Worm (Caenorhabditis elegans) whole organism, mixed stage, embryonic: ENCODE measurements around the gene pot-2.
A peak's percentile ranks its signal among the peaks of the same experiment; 100 is the strongest.

Source experiments
- M03D4.4 ChIP-seq: sonication (generic microtip); optimal IDR thresholded peaks from 2 replicates; lab custom pipeline; 2017; ENCODE audit warnings: mild to moderate bottlenecking, missing genetic modification characterization, missing compliant biosample characterization
- bed-3 ChIP-seq: fragments of 200-800 bp; sonication (Bioruptor generic); optimal IDR thresholded peaks from 3 replicates; lab custom pipeline; 2018; ENCODE audit warnings: mild to moderate bottlenecking, missing genetic modification characterization, moderate library complexity, missing compliant biosample characterization
- blmp-1 ChIP-seq: fragments of 150-350 bp; optimal IDR thresholded peaks from 2 replicates; lab custom pipeline; 2014; ENCODE audit warnings: missing biosample characterization, missing genetic modification characterization
- ceh-39 ChIP-seq: fragments of 150-350 bp; optimal IDR thresholded peaks from 2 replicates; lab custom pipeline; 2014; ENCODE audit warnings: missing biosample characterization, missing genetic modification characterization
- ceh-43 ChIP-seq: fragments of 200-800 bp; sonication (Bioruptor generic); optimal IDR thresholded peaks from 2 replicates; lab custom pipeline; 2018; ENCODE audit warnings: mild to moderate bottlenecking, missing genetic modification characterization, moderate library complexity, missing compliant biosample characterization
- ces-1 ChIP-seq: fragments of 150-350 bp; optimal IDR thresholded peaks from 2 replicates; lab custom pipeline; 2014; ENCODE audit warnings: missing biosample characterization, missing genetic modification reagents, missing genetic modification characterization
- cnd-1 ChIP-seq: fragments of 200-800 bp; sonication (Bioruptor generic); optimal IDR thresholded peaks from 2 replicates; lab custom pipeline; 2018; ENCODE audit warnings: mild to moderate bottlenecking, missing genetic modification characterization, missing compliant biosample characterization
- drap-1 ChIP-seq: fragments of 200-800 bp; sonication (Bioruptor generic); optimal IDR thresholded peaks from 3 replicates; lab custom pipeline; 2018; ENCODE audit warnings: mild to moderate bottlenecking, missing genetic modification characterization, missing compliant biosample characterization
- elt-1 ChIP-seq: sonication (generic microtip); optimal IDR thresholded peaks from 2 replicates; lab custom pipeline; 2017; ENCODE audit warnings: missing genetic modification characterization, mild to moderate bottlenecking, missing compliant biosample characterization, antibody characterized with exemption, moderate library complexity, borderline replicate concordance; ENCODE audit not compliant: insufficient read depth
- elt-3 ChIP-seq: fragments of 150-350 bp; optimal IDR thresholded peaks from 2 replicates; lab custom pipeline; 2014; ENCODE audit warnings: missing biosample characterization, missing genetic modification characterization
- ham-2 ChIP-seq: fragments of 200-800 bp; sonication (Bioruptor generic); optimal IDR thresholded peaks from 2 replicates; lab custom pipeline; 2018; ENCODE audit warnings: mild to moderate bottlenecking, missing genetic modification characterization, missing compliant biosample characterization
- hlh-1 ChIP-seq: fragments of 150-350 bp; optimal IDR thresholded peaks from 2 replicates; lab custom pipeline; 2014; ENCODE audit warnings: missing biosample characterization, missing genetic modification reagents, missing genetic modification characterization
- lin-13 ChIP-seq: fragments of 150-350 bp; optimal IDR thresholded peaks from 2 replicates; lab custom pipeline; 2014; ENCODE audit warnings: missing biosample characterization, missing genetic modification characterization
- lin-32 ChIP-seq: fragments of 200-800 bp; sonication (Bioruptor generic); optimal IDR thresholded peaks from 2 replicates; lab custom pipeline; 2018; ENCODE audit warnings: mild to moderate bottlenecking, missing genetic modification characterization, missing compliant biosample characterization
- lsy-2 ChIP-seq: fragments of 150-350 bp; optimal IDR thresholded peaks from 2 replicates; lab custom pipeline; 2014; ENCODE audit warnings: missing biosample characterization, missing genetic modification characterization
- mab-5 ChIP-seq: fragments of 150-350 bp; optimal IDR thresholded peaks from 2 replicates; lab custom pipeline; 2014; ENCODE audit warnings: missing biosample characterization, missing genetic modification characterization
- mep-1 ChIP-seq: fragments of 150-350 bp; optimal IDR thresholded peaks from 2 replicates; lab custom pipeline; 2017; ENCODE audit warnings: missing biosample characterization, missing genetic modification reagents, missing genetic modification characterization, inconsistent platforms
- mls-2 ChIP-seq: sonication (generic microtip); optimal IDR thresholded peaks from 2 replicates; lab custom pipeline; 2016; ENCODE audit warnings: mild to moderate bottlenecking, missing genetic modification characterization, moderate library complexity, missing compliant biosample characterization
- nhr-12 ChIP-seq: fragments of 150-350 bp; optimal IDR thresholded peaks from 2 replicates; lab custom pipeline; 2014; ENCODE audit warnings: missing biosample characterization, missing genetic modification characterization
- nhr-2 ChIP-seq: fragments of 150-350 bp; optimal IDR thresholded peaks from 2 replicates; lab custom pipeline; 2014; ENCODE audit warnings: missing biosample characterization, missing genetic modification characterization
- nhr-237 ChIP-seq: fragments of 150-350 bp; optimal IDR thresholded peaks from 2 replicates; lab custom pipeline; 2014; ENCODE audit warnings: missing biosample characterization, missing genetic modification characterization
- sem-2 ChIP-seq: fragments of 200-800 bp; sonication (Bioruptor generic); optimal IDR thresholded peaks from 2 replicates; lab custom pipeline; 2018; ENCODE audit warnings: mild to moderate bottlenecking, missing genetic modification characterization, missing compliant biosample characterization
- snpc-4 ChIP-seq: fragments of 150-350 bp; optimal IDR thresholded peaks from 2 replicates; lab custom pipeline; 2014; ENCODE audit warnings: missing biosample characterization, missing genetic modification characterization
- sptf-1 ChIP-seq: sonication (generic microtip); optimal IDR thresholded peaks from 2 replicates; lab custom pipeline; 2017; ENCODE audit warnings: mild to moderate bottlenecking, missing genetic modification characterization, moderate library complexity, missing compliant biosample characterization
- tbx-8 ChIP-seq: fragments of 200-800 bp; sonication (Bioruptor generic); optimal IDR thresholded peaks from 2 replicates; lab custom pipeline; 2018; ENCODE audit warnings: mild to moderate bottlenecking, missing genetic modification characterization, moderate library complexity, missing compliant biosample characterization
- unc-120 ChIP-seq: sonication (generic microtip); optimal IDR thresholded peaks from 2 replicates; lab custom pipeline; 2017; ENCODE audit warnings: missing genetic modification characterization, missing compliant biosample characterization; ENCODE audit not compliant: poor library complexity, severe bottlenecking
- unc-39 ChIP-seq: fragments of 150-350 bp; optimal IDR thresholded peaks from 2 replicates; lab custom pipeline; 2014; ENCODE audit warnings: missing biosample characterization, missing genetic modification characterization
- unc-62 ChIP-seq: fragments of 150-350 bp; optimal IDR thresholded peaks from 2 replicates; lab custom pipeline; 2014; ENCODE audit warnings: missing biosample characterization, missing genetic modification reagents, missing genetic modification characterization
- zip-8 ChIP-seq: fragments of 150-350 bp; optimal IDR thresholded peaks from 2 replicates; lab custom pipeline; 2014; ENCODE audit warnings: missing biosample characterization, missing genetic modification characterization
- ztf-11 ChIP-seq: fragments of 150-350 bp; optimal IDR thresholded peaks from 2 replicates; lab custom pipeline; 2014; ENCODE audit warnings: missing biosample characterization, missing genetic modification characterization

Gene pot-2

DNA sequence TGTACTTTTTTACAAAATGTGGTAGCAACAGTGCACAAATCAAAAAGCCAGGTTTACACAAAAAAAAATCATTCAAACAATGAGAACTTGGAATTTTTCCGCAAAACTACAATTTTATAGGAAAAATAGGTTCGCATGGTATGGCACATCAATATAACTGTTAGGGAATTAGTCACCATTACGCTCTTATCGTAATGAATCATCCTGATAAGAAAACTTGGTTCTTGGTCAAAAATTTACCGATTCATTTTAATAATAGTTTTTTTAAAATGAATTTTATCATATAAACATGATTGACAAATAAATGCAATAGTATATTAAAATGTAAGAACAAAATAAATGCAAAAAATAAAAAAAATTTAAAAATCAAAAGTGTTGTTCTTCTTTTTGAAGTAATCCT lies 16.6 kb downstream of the pot-2 start:
- TF ChIP-seq mls-2 (tag; lab: Kevin White, UChicago) (no peak), ham-2 (no peak), lin-13 (tag; lab: Kevin White, UChicago) (no peak), mab-5 (tag; lab: Kevin White, UChicago) (no peak), nhr-2 (no peak), nhr-237 (tag; lab: Kevin White, UChicago) (no peak), lin-32 (GFP tag; lab: Kevin White, UChicago) (no peak), snpc-4 (tag; lab: Kevin White, UChicago) (no peak), unc-62 (GFP tag; lab: Kevin White, UChicago) (no peak), elt-3 (tag; lab: Kevin White, UChicago) (no peak), ces-1 (GFP tag; lab: Kevin White, UChicago) (no peak), ztf-11 (tag; lab: Kevin White, UChicago) (no peak), drap-1 (GFP tag; lab: Kevin White, UChicago) (no peak), ceh-39 (tag; lab: Kevin White, UChicago) (no peak), sem-2 (no peak), ceh-43 (GFP tag; lab: Kevin White, UChicago) (no peak), tbx-8 (GFP tag; lab: Kevin White, UChicago) (no peak), hlh-1 (tag; lab: Kevin White, UChicago) (no peak)

DNA sequence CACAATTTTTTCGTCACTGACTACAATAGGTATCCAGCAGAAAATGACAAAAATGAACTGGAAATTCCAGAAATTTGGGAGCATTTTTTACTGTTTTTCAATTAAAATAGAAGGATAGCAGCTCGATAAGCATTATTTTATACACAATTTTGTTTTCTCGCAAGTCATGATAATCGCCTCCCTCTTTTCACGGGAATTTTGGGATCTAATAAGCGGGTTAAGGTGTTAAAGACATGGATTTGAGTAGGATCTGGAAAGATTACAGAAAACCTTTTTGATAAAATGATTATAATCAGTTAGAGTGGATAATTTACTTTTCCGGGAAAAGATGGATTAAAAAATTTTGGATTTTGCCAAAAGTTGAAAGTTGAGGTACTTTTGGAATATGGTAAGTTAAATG lies 24.7 kb downstream of the pot-2 start, which contains the start of gene gcy-29:
Gene gcy-29 (minus strand): TSS at position 101 of the 400 bp plus-strand sequence.
- TF ChIP-seq zip-8 (tag; lab: Kevin White, UChicago) (no peak), blmp-1 (tag; lab: Kevin White, UChicago) (no peak), nhr-12 (tag; lab: Kevin White, UChicago) (no peak), M03D4.4 (tag; lab: Kevin White, UChicago) (no peak), lin-13 (tag; lab: Kevin White, UChicago) (no peak), elt-3 (tag; lab: Kevin White, UChicago) (no peak), snpc-4 (tag; lab: Kevin White, UChicago) (no peak), ces-1 (GFP tag; lab: Kevin White, UChicago) (no peak), lsy-2 (tag; lab: Kevin White, UChicago) (no peak), cnd-1 (tag; lab: Kevin White, UChicago) (no peak), sem-2 (no peak), elt-1 (no peak), ham-2 (no peak), unc-120 (tag; lab: Kevin White, UChicago) (no peak), mls-2 (tag; lab: Kevin White, UChicago) (no peak)

DNA sequence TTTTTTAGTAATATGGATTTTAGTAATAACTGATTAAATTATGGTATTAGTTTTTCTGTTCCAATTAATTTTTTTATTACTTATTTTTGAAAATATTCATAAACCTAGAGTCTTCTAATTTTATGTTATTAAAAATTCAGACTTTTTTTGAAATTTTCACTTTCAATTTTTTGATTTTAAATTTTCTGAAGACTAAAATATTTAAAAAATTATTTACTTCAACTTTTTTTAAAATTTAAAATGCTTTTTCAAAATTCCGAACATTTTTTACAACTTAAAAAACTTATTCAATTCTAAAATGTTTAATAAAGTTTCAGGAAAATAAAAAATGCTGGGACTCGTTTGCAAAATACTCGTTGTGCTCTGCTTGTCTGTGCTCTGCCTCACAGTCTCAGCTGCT lies 26.6 kb downstream of the pot-2 start, which contains the start of gene nlp-41:
Gene nlp-41 (plus strand): TSS at position 301 of the 400 bp plus-strand sequence.
- TF ChIP-seq elt-3 (tag; lab: Kevin White, UChicago), result no peak
- no peak for TF ChIP-seq M03D4.4 (tag; lab: Kevin White, UChicago)
- TF ChIP-seq cnd-1 (tag; lab: Kevin White, UChicago), result no peak
- TF ChIP-seq sptf-1 (tag; lab: Kevin White, UChicago), result no peak
- TF ChIP-seq mep-1 (tag; lab: Kevin White, UChicago), result no peak
- TF ChIP-seq unc-62 (GFP tag; lab: Kevin White, UChicago), result no peak
- no peak for TF ChIP-seq sem-2
- TF ChIP-seq unc-39, result no peak
- no peak for TF ChIP-seq elt-1
- TF ChIP-seq bed-3 (GFP tag; lab: Kevin White, UChicago), result no peak
- TF ChIP-seq unc-120 (tag; lab: Kevin White, UChicago), result no peak

DNA sequence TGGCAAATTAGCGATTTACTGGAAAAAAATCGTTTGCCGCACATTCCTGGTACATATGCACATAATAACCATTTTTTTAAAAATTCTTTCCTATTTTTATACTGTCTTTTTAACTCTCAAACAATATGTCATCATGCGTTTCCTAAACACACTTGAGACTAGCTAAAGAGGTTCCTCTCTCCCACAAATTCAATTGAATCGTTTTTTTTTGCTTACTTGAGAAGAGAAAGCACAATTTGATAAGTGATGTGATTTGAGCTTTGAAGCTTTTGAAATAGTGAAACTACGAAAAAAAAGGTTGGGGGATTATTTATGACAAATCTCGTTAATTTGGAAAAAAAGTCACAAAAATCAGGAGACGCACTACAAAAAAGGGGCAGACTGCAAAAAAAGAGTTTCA lies 31.0 kb downstream of the pot-2 start:
- TF ChIP-seq ceh-39 (tag; lab: Kevin White, UChicago), result no peak
- peak; percentile 30 for TF ChIP-seq ces-1 (GFP tag; lab: Kevin White, UChicago)
- TF ChIP-seq mab-5 (tag; lab: Kevin White, UChicago), result no peak
- TF ChIP-seq snpc-4 (tag; lab: Kevin White, UChicago), result no peak
- TF ChIP-seq unc-62 (GFP tag; lab: Kevin White, UChicago), result no peak
- TF ChIP-seq, all 35 proteins: peak for 1

DNA sequence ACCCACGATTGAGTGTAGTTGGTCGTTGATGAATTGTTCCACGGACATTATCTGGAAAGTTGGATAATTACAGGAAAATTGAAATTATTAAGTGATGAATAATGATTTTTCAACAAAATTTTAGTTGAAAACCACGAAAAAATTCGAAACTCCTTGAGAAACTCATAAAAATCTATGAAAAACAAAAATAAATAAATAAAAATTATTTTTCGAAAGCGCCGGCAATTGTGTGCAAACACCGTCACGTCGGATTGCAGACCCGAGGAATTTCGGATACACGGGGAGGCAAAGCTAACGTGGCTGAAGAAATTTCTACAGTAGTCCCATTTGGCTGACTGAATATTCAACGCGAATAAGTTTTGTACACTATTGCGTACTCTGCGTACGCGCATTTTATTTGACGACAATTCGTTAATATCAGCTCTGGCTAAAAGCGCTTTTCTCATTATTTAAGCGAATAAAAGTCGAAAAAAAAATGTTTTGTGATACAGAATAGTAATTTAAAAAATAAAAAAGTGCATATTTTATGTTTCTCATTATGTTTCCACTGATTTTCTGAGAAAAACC lies 37.7 kb downstream of the pot-2 start, which contains the start of gene mog-4:
Gene mog-4 (minus strand): TSS at position 51 of the 567 bp plus-strand sequence.
- TF ChIP-seq nhr-237 (tag; lab: Kevin White, UChicago), result peak; percentile 81
- TF ChIP-seq sptf-1 (tag; lab: Kevin White, UChicago), result peak; percentile 7
- TF ChIP-seq bed-3 (GFP tag; lab: Kevin White, UChicago), result peak; percentile 1
- peak; percentile 95 for TF ChIP-seq lsy-2 (tag; lab: Kevin White, UChicago)
- TF ChIP-seq mep-1 (tag; lab: Kevin White, UChicago), result peak; percentile 37
- peak; percentile 21 for TF ChIP-seq drap-1 (GFP tag; lab: Kevin White, UChicago)
- TF ChIP-seq mls-2 (tag; lab: Kevin White, UChicago), result peak; percentile 20
- peak; percentile 8 for TF ChIP-seq ceh-43 (GFP tag; lab: Kevin White, UChicago)
- peak; percentile 46 for TF ChIP-seq lin-13 (tag; lab: Kevin White, UChicago)
- TF ChIP-seq cnd-1 (tag; lab: Kevin White, UChicago), result peak; percentile 20
- peak; percentile 25 for TF ChIP-seq unc-120 (tag; lab: Kevin White, UChicago)
- TF ChIP-seq ham-2, result peak; percentile 76
- TF ChIP-seq ces-1 (GFP tag; lab: Kevin White, UChicago), result peak; percentile 71
